Worm (Caenorhabditis elegans): Measurements from ENCODE around the gene Y43F8C.13.

- no peak for TF ChIP-seq ref-1 (GFP tag; conservative IDR thresholded peaks at IDR 0.05)
- no peak for TF ChIP-seq flt-1 (GFP tag; IDR thresholded peaks at IDR 0.05)
- no peak for TF ChIP-seq ztf-23 (GFP tag; IDR thresholded peaks at IDR 0.05)
- TF ChIP-seq ztf-29 (GFP tag; IDR thresholded peaks at IDR 0.05) = no peak
- TF ChIP-seq cog-1 (tag; optimal IDR thresholded peaks at IDR 0.05) = no peak
These were observed 40.9 kb upstream of the Y43F8C.13 start, which contains the start of gene fbxa-131 for ce11 chrV:19738117-19738516.
